Worm (Caenorhabditis elegans) whole organism, L3 larva: ENCODE results near the gene har-1.

Experiments
- R02D3.7 ChIP-seq: fragments of 150-350 bp; optimal IDR thresholded peaks from 2 replicates; lab custom pipeline; 2014; ENCODE audit warnings: missing biosample characterization, missing genetic modification characterization
- aly-2 ChIP-seq: fragments of 150-350 bp; optimal IDR thresholded peaks from 2 replicates; lab custom pipeline; 2014; ENCODE audit warnings: missing biosample characterization, missing genetic modification characterization
- ama-1 ChIP-seq: fragments of 150-350 bp; optimal IDR thresholded peaks from 2 replicates; lab custom pipeline; 2018
- ceh-16 ChIP-seq: sonication (generic microtip); optimal IDR thresholded peaks from 2 replicates; lab custom pipeline; 2017; ENCODE audit warnings: missing biosample characterization, missing genetic modification characterization
- ceh-28 ChIP-seq: fragments of 150-350 bp; optimal IDR thresholded peaks from 2 replicates; lab custom pipeline; 2014; ENCODE audit warnings: missing biosample characterization, missing genetic modification reagents, missing genetic modification characterization
- ceh-82 ChIP-seq: fragments of 150-350 bp; optimal IDR thresholded peaks from 2 replicates; lab custom pipeline; 2014; ENCODE audit warnings: missing biosample characterization, missing genetic modification characterization
- ceh-9 ChIP-seq: sonication (generic microtip); optimal IDR thresholded peaks from 2 replicates; lab custom pipeline; 2018; ENCODE audit warnings: missing biosample characterization, missing genetic modification characterization
- egl-27 ChIP-seq: sonication (generic microtip); optimal IDR thresholded peaks from 4 replicates; lab custom pipeline; 2017; ENCODE audit warnings: missing biosample characterization, missing genetic modification reagents, missing genetic modification characterization
- egl-5 ChIP-seq: fragments of 150-350 bp; optimal IDR thresholded peaks from 2 replicates; lab custom pipeline; 2017; ENCODE audit warnings: missing biosample characterization, missing genetic modification reagents, missing genetic modification characterization, inconsistent platforms
- elt-1 ChIP-seq: fragments of 150-350 bp; optimal IDR thresholded peaks from 2 replicates; lab custom pipeline; 2014; ENCODE audit warnings: missing biosample characterization, missing genetic modification characterization
- elt-2 ChIP-seq: sonication (generic microtip); optimal IDR thresholded peaks from 2 replicates; lab custom pipeline; 2016; ENCODE audit warnings: missing genetic modification reagents, mild to moderate bottlenecking, missing genetic modification characterization, missing compliant biosample characterization
- elt-3 ChIP-seq, 3 experiments: fragments of 150-350 bp in 1 of 3; sonication (generic microtip) in 2 of 3; optimal IDR thresholded peaks; 2 replicates in 2 of 3; 4 replicates in 1 of 3; lab custom pipeline; 2014 to 2017; ENCODE audit warnings: missing biosample characterization in 3 of 3, missing genetic modification characterization in 3 of 3
- eor-1 ChIP-seq, 2 experiments: fragments of 150-350 bp; optimal IDR thresholded peaks; 2 replicates each; lab custom pipeline; 2014 to 2018; ENCODE audit warnings: missing biosample characterization in 2 of 2, missing genetic modification characterization in 2 of 2
- fkh-10 ChIP-seq: sonication (generic microtip); optimal IDR thresholded peaks from 2 replicates; lab custom pipeline; 2017; ENCODE audit warnings: missing biosample characterization, missing genetic modification reagents, missing genetic modification characterization
- fos-1 ChIP-seq: fragments of 150-350 bp; optimal IDR thresholded peaks from 2 replicates; lab custom pipeline; 2014; ENCODE audit warnings: missing biosample characterization, missing genetic modification characterization
- hmg-11 ChIP-seq: sonication (generic microtip); optimal IDR thresholded peaks from 2 replicates; lab custom pipeline; 2016; ENCODE audit warnings: missing genetic modification characterization, missing compliant biosample characterization
- jun-1 ChIP-seq: fragments of 150-350 bp; optimal IDR thresholded peaks from 2 replicates; lab custom pipeline; 2014; ENCODE audit warnings: missing biosample characterization, missing genetic modification reagents, missing genetic modification characterization
- lin-15B ChIP-seq: fragments of 150-350 bp; optimal IDR thresholded peaks from 2 replicates; lab custom pipeline; 2014; ENCODE audit warnings: missing biosample characterization, missing genetic modification characterization
- lin-39 ChIP-seq: fragments of 150-350 bp; optimal IDR thresholded peaks from 2 replicates; lab custom pipeline; 2018; ENCODE audit warnings: missing biosample characterization, missing genetic modification reagents, missing genetic modification characterization
- lsy-12 ChIP-seq: sonication (generic microtip); optimal IDR thresholded peaks from 2 replicates; lab custom pipeline; 2016; ENCODE audit warnings: mild to moderate bottlenecking, missing genetic modification characterization, missing compliant biosample characterization
- mdl-1 ChIP-seq: fragments of 150-350 bp; optimal IDR thresholded peaks from 2 replicates; lab custom pipeline; 2014; ENCODE audit warnings: missing biosample characterization, missing genetic modification characterization
- mml-1 ChIP-seq: fragments of 150-350 bp; sonication (generic microtip); optimal IDR thresholded peaks from 3 replicates; lab custom pipeline; 2014; ENCODE audit warnings: missing biosample characterization, missing genetic modification characterization
- nfya-1 ChIP-seq: sonication (generic microtip); optimal IDR thresholded peaks from 2 replicates; lab custom pipeline; 2017; ENCODE audit warnings: missing genetic modification characterization, mild to moderate bottlenecking, missing compliant biosample characterization, antibody characterized with exemption, moderate library complexity; ENCODE audit not compliant: insufficient read depth
- nhr-11 ChIP-seq: fragments of 150-350 bp; optimal IDR thresholded peaks from 2 replicates; lab custom pipeline; 2014; ENCODE audit warnings: missing biosample characterization, missing genetic modification characterization
- nhr-12 ChIP-seq: fragments of 150-350 bp; optimal IDR thresholded peaks from 2 replicates; lab custom pipeline; 2014; ENCODE audit warnings: missing biosample characterization, missing genetic modification characterization
- nhr-23 ChIP-seq: fragments of 150-350 bp; optimal IDR thresholded peaks from 2 replicates; lab custom pipeline; 2014; ENCODE audit warnings: missing biosample characterization, missing genetic modification reagents, missing genetic modification characterization
- nhr-237 ChIP-seq: fragments of 150-350 bp; optimal IDR thresholded peaks from 2 replicates; lab custom pipeline; 2014; ENCODE audit warnings: missing biosample characterization, missing genetic modification characterization
- nhr-25 ChIP-seq: sonication (generic microtip); optimal IDR thresholded peaks from 2 replicates; lab custom pipeline; 2017; ENCODE audit warnings: missing biosample characterization, missing genetic modification characterization
- nhr-28 ChIP-seq: fragments of 150-350 bp; optimal IDR thresholded peaks from 2 replicates; lab custom pipeline; 2014; ENCODE audit warnings: missing biosample characterization, missing genetic modification characterization
- nhr-43 ChIP-seq: sonication (generic microtip); optimal IDR thresholded peaks from 2 replicates; lab custom pipeline; 2016; ENCODE audit warnings: mild to moderate bottlenecking, missing genetic modification characterization, missing compliant biosample characterization; ENCODE audit not compliant: poor library complexity, severe bottlenecking
- nhr-67 ChIP-seq: fragments of 150-350 bp; optimal IDR thresholded peaks from 2 replicates; lab custom pipeline; 2014; ENCODE audit warnings: missing biosample characterization, missing genetic modification characterization
- nhr-77 ChIP-seq: fragments of 150-350 bp; optimal IDR thresholded peaks from 2 replicates; lab custom pipeline; 2014; ENCODE audit warnings: missing biosample characterization, missing genetic modification characterization
- pha-4 ChIP-seq: fragments of 150-350 bp; optimal IDR thresholded peaks from 2 replicates; lab custom pipeline; 2014; ENCODE audit warnings: missing biosample characterization, missing genetic modification reagents, missing genetic modification characterization
- pqm-1 ChIP-seq: fragments of 150-350 bp; optimal IDR thresholded peaks from 2 replicates; lab custom pipeline; 2017; ENCODE audit warnings: missing biosample characterization, missing genetic modification characterization, inconsistent platforms
- sea-2 ChIP-seq: fragments of 150-350 bp; sonication (generic microtip); optimal IDR thresholded peaks from 4 replicates; lab custom pipeline; 2014; ENCODE audit warnings: missing biosample characterization, missing genetic modification reagents, missing genetic modification characterization
- skn-1 ChIP-seq: fragments of 150-350 bp; optimal IDR thresholded peaks from 2 replicates; lab custom pipeline; 2014; ENCODE audit warnings: missing biosample characterization, missing genetic modification characterization
- snpc-4 ChIP-seq: fragments of 150-350 bp; optimal IDR thresholded peaks from 2 replicates; lab custom pipeline; 2014; ENCODE audit warnings: missing biosample characterization, missing genetic modification characterization
- tbx-2 ChIP-seq: sonication (generic microtip); optimal IDR thresholded peaks from 2 replicates; lab custom pipeline; 2016; ENCODE audit warnings: mild to moderate bottlenecking, missing genetic modification characterization, missing compliant biosample characterization
- unc-62 ChIP-seq: fragments of 150-350 bp; sonication (generic microtip); optimal IDR thresholded peaks from 4 replicates; lab custom pipeline; 2014; ENCODE audit warnings: missing biosample characterization, missing genetic modification reagents, missing genetic modification characterization
- zag-1 ChIP-seq: fragments of 150-350 bp; optimal IDR thresholded peaks from 2 replicates; lab custom pipeline; 2014; ENCODE audit warnings: missing biosample characterization, missing genetic modification characterization

Gene har-1

ce11 chrIII:4191091-4191638 is 39.3 kb downstream of the har-1 start, which contains the start of gene dnj-16 (continued):
- TF ChIP-seq aly-2 (tag; lab: Kevin White, UChicago) = no peak
- no peak for TF ChIP-seq eor-1 (tag; optimal IDR thresholded peaks at IDR 0.05; lab: Kevin White, UChicago)
- no peak for TF ChIP-seq sea-2 (GFP tag; lab: Kevin White, UChicago)
- peak; percentile 88 for TF ChIP-seq pha-4 (tag; lab: Kevin White, UChicago)
- TF ChIP-seq ceh-82 (tag; lab: Kevin White, UChicago) = no peak
- no peak for TF ChIP-seq nhr-12
- TF ChIP-seq elt-1 (tag; lab: Kevin White, UChicago) = no peak
- no peak for TF ChIP-seq nhr-237 (tag; lab: Kevin White, UChicago)
- no peak for TF ChIP-seq nhr-23 (tag; lab: Kevin White, UChicago)
- TF ChIP-seq nhr-77 = no peak
- TF ChIP-seq, all 47 proteins: peak for 10

ce11 chrIII:4193659-4194103 is 41.8 kb downstream of the har-1 start, which contains the start of gene xbp-1:
TSS of gene xbp-1 (plus strand) at chrIII:4193809.
- TF ChIP-seq nhr-28 (tag; lab: Kevin White, UChicago) (no peak), lin-15B (tag; lab: Kevin White, UChicago) (peak; percentile 84), pha-4 (tag; lab: Kevin White, UChicago) (peak; percentile 95), skn-1 (tag; lab: Kevin White, UChicago) (peak; percentile 88), jun-1 (peak; percentile 96), hmg-11 (tag; lab: Kevin White, UChicago) (peak; percentile 80), lin-39 (tag; lab: Kevin White, UChicago) (peak; percentile 94), zag-1 (tag; lab: Kevin White, UChicago) (no peak), sea-2 (GFP tag; lab: Kevin White, UChicago) (peak; percentile 75), unc-62 (GFP tag; lab: Kevin White, UChicago) (peak; percentile 30), nhr-67 (tag; lab: Kevin White, UChicago) (no peak), nhr-11 (tag; lab: Kevin White, UChicago) (peak; percentile 73), fkh-10 (peak; percentile 66), elt-1 (tag; lab: Kevin White, UChicago) (no peak), nhr-23 (tag; lab: Kevin White, UChicago) (peak; percentile 89), lsy-12 (peak; percentile 81), mdl-1 (tag; lab: Kevin White, UChicago) (peak; percentile 55), eor-1 (tag; optimal IDR thresholded peaks at IDR 0.05; lab: Kevin White, UChicago) (no peak), nhr-25 (tag; lab: Kevin White, UChicago) (peak; percentile 94), ceh-82 (tag; lab: Kevin White, UChicago) (peak; percentile 45), ceh-16 (tag; lab: Kevin White, UChicago) (no peak), pqm-1 (peak; percentile 97), snpc-4 (tag; lab: Kevin White, UChicago) (peak; percentile 76), R02D3.7 (tag; lab: Kevin White, UChicago) (peak; percentile 64), ceh-9 (no peak), elt-2 (tag; lab: Kevin White, UChicago) (peak; percentile 98), ceh-28 (tag; lab: Kevin White, UChicago) (peak; percentile 75), elt-3 (tag; optimal IDR thresholded peaks at IDR 0.05; lab: Kevin White, UChicago) (peak in 2 of 3 experiments; percentile 35 to 41), egl-27 (tag; lab: Kevin White, UChicago) (peak; percentile 86), nhr-237 (tag; lab: Kevin White, UChicago) (no peak), tbx-2 (tag; lab: Kevin White, UChicago) (peak; percentile 16), ama-1 (lab: Kevin White, UChicago) (peak; percentile 88), mml-1 (tag; lab: Kevin White, UChicago) (no peak), nhr-43 (tag; lab: Kevin White, UChicago) (peak; percentile 39), nfya-1 (peak; percentile 94), egl-5 (tag; lab: Kevin White, UChicago) (peak; percentile 90), fos-1 (tag; lab: Kevin White, UChicago) (peak; percentile 85), aly-2 (tag; lab: Kevin White, UChicago) (no peak)
